Worm (Caenorhabditis elegans): ENCODE results near the gene C18H7.7.

C18H7.7 gene

ce11 chrIV:605431-605830 is 9.2 kb upstream of the C18H7.7 start:
- TF ChIP-seq tbx-37 (GFP tag; conservative IDR thresholded peaks at IDR 0.05) (no peak), pes-1 (GFP tag; IDR thresholded peaks at IDR 0.05) (peak; percentile 17; the same call in 1 of the 2 replicates)

DNA sequence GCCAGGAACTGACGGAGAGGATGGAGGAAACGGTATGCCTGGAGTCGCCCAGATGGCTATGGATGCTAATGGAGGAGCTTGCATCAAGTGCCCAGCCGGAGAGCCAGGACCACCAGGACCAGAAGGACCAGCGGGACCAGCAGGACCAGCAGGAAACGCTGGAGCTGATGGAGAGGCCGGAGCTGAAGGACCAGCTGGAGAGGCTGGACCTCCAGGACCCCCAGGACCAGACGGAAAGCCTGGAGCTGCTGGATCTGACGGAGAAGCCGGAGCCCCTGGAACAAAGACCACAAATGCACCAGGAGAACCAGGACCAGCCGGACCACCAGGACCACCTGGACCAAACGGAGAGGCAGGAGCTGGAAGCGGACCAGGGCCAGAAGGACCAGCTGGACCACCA is 8.6 kb upstream of the C18H7.7 start:
- TF ChIP-seq tbx-11 (GFP tag; IDR thresholded peaks at IDR 0.05), result no peak
- TF ChIP-seq ceh-36 (tag; optimal IDR thresholded peaks at IDR 0.05), result no peak
- no peak for TF ChIP-seq hmg-4 (GFP tag; optimal IDR thresholded peaks at IDR 0.05)
- no peak for TF ChIP-seq tra-4 (tag; optimal IDR thresholded peaks at IDR 0.05)
- TF ChIP-seq F13C5.2 (tag; optimal IDR thresholded peaks at IDR 0.05), result no peak
- no peak for TF ChIP-seq aly-1 (tag; optimal IDR thresholded peaks at IDR 0.05)
- no peak for TF ChIP-seq flt-1 (GFP tag; IDR thresholded peaks at IDR 0.05)
- no peak for TF ChIP-seq hmbx-1 (tag; optimal IDR thresholded peaks at IDR 0.05)
- TF ChIP-seq B0310.2 (tag; optimal IDR thresholded peaks at IDR 0.05), result no peak
- TF ChIP-seq pes-1 (GFP tag; IDR thresholded peaks at IDR 0.05), result no peak
- TF ChIP-seq tbx-37 (GFP tag; conservative IDR thresholded peaks at IDR 0.05), result no peak
- no peak for TF ChIP-seq scrt-1 (GFP tag; IDR thresholded peaks at IDR 0.05)
- TF ChIP-seq ama-1 (optimal IDR thresholded peaks at IDR 0.05), result no peak
- TF ChIP-seq ets-7 (tag; optimal IDR thresholded peaks at IDR 0.05), result no peak
- TF ChIP-seq hnd-1 (tag; optimal IDR thresholded peaks at IDR 0.05), result no peak
- no peak for TF ChIP-seq sea-1 (GFP tag; conservative IDR thresholded peaks at IDR 0.05)
- TF ChIP-seq ceh-13 (GFP tag; optimal IDR thresholded peaks at IDR 0.05), result no peak

DNA sequence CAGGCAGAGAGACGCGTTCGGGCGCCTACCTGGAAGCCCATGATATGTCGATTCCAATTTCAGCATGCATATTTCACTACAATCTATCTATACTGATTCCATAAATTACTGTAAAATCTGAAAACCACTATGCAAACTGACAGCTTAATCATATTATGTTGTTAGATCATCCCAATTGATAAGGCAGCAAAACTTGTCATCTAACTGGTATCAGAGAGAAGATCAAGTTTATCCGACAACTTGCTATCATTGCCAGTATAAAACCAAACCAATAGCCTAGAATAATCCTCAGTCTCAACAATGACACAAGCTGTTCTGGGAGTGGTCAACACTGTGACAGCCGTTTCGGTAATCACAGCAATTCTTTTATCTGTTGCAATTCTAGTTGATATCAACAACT is 8.0 kb upstream of the C18H7.7 start, which contains the start of gene col-102:
Gene col-102, plus strand, starts transcription at position 301 of the 400 bp plus-strand sequence.
- TF ChIP-seq B0310.2 (tag; optimal IDR thresholded peaks at IDR 0.05), result no peak
- no peak for TF ChIP-seq hmbx-1 (tag; optimal IDR thresholded peaks at IDR 0.05)
- no peak for TF ChIP-seq tra-4 (tag; optimal IDR thresholded peaks at IDR 0.05)
- no peak for TF ChIP-seq hmg-4 (GFP tag; optimal IDR thresholded peaks at IDR 0.05)
- TF ChIP-seq ceh-36 (tag; optimal IDR thresholded peaks at IDR 0.05), result no peak
- TF ChIP-seq ceh-13 (GFP tag; optimal IDR thresholded peaks at IDR 0.05), result no peak
- no peak for TF ChIP-seq sea-1 (GFP tag; conservative IDR thresholded peaks at IDR 0.05)
- TF ChIP-seq hnd-1 (tag; optimal IDR thresholded peaks at IDR 0.05), result no peak
- no peak for TF ChIP-seq aly-1 (tag; optimal IDR thresholded peaks at IDR 0.05)
- no peak for TF ChIP-seq ama-1 (optimal IDR thresholded peaks at IDR 0.05)
- no peak for TF ChIP-seq F13C5.2 (tag; optimal IDR thresholded peaks at IDR 0.05)
- no peak for TF ChIP-seq ets-7 (tag; optimal IDR thresholded peaks at IDR 0.05)
- no peak for TF ChIP-seq scrt-1 (GFP tag; IDR thresholded peaks at IDR 0.05)
- TF ChIP-seq flt-1 (GFP tag; IDR thresholded peaks at IDR 0.05), result no peak
- TF ChIP-seq pes-1 (GFP tag; IDR thresholded peaks at IDR 0.05), result no peak
- no peak for TF ChIP-seq tbx-11 (GFP tag; IDR thresholded peaks at IDR 0.05)
- TF ChIP-seq tbx-37 (GFP tag; conservative IDR thresholded peaks at IDR 0.05), result no peak

DNA sequence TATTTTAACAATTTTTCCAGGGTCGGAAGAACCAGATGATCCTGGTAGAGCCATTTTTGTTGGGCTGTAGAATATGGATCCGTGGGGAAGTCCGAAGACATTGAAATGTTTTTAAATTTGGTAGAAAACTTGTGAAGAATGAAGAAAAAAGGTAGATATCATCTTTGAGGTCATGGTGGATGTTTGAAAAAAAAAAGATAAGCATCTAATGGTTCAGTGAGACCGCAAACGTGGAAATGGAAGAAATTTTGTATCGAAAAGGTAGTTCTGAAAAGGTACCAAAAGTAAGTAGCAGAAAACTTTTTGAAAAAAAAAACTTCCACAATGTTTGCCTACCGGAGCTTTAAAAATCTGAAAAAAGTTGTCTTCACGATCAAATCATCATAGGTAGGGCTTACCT is 7.4 kb upstream of the C18H7.7 start, which contains the start of gene prmt-4:
Gene prmt-4, minus strand, starts transcription at position 101 of the 400 bp plus-strand sequence.
- TF ChIP-seq aly-1 (tag; optimal IDR thresholded peaks at IDR 0.05), result no peak
- TF ChIP-seq tbx-11 (GFP tag; IDR thresholded peaks at IDR 0.05), result no peak
- TF ChIP-seq ceh-36 (tag; optimal IDR thresholded peaks at IDR 0.05), result no peak
- no peak for TF ChIP-seq B0310.2 (tag; optimal IDR thresholded peaks at IDR 0.05)
- no peak for TF ChIP-seq pes-1 (GFP tag; IDR thresholded peaks at IDR 0.05)
- TF ChIP-seq ceh-13 (GFP tag; optimal IDR thresholded peaks at IDR 0.05), result no peak
- TF ChIP-seq F13C5.2 (tag; optimal IDR thresholded peaks at IDR 0.05), result no peak
- no peak for TF ChIP-seq flt-1 (GFP tag; IDR thresholded peaks at IDR 0.05)

- TF ChIP-seq aly-1 (tag; optimal IDR thresholded peaks at IDR 0.05) (no peak), tbx-37 (GFP tag; conservative IDR thresholded peaks at IDR 0.05) (no peak), flt-1 (GFP tag; IDR thresholded peaks at IDR 0.05) (no peak), hmbx-1 (tag; optimal IDR thresholded peaks at IDR 0.05) (no peak), ama-1 (optimal IDR thresholded peaks at IDR 0.05) (no peak), tra-4 (tag; optimal IDR thresholded peaks at IDR 0.05) (no peak), ceh-36 (tag; optimal IDR thresholded peaks at IDR 0.05) (no peak), scrt-1 (GFP tag; IDR thresholded peaks at IDR 0.05) (no peak), ets-7 (tag; optimal IDR thresholded peaks at IDR 0.05) (no peak), tbx-11 (GFP tag; IDR thresholded peaks at IDR 0.05) (no peak), F13C5.2 (tag; optimal IDR thresholded peaks at IDR 0.05) (no peak), B0310.2 (tag; optimal IDR thresholded peaks at IDR 0.05) (no peak), sea-1 (GFP tag; conservative IDR thresholded peaks at IDR 0.05) (no peak), hnd-1 (tag; optimal IDR thresholded peaks at IDR 0.05) (no peak), hmg-4 (GFP tag; optimal IDR thresholded peaks at IDR 0.05) (no peak), ceh-13 (GFP tag; optimal IDR thresholded peaks at IDR 0.05) (no peak), pes-1 (GFP tag; IDR thresholded peaks at IDR 0.05) (no peak)
These were observed 5.4 kb upstream of the C18H7.7 start, which contains the start of gene srt-59 for ce11 chrIV:601595-601994. Gene srt-59, minus strand, starts transcription at chrIV:601695.

DNA sequence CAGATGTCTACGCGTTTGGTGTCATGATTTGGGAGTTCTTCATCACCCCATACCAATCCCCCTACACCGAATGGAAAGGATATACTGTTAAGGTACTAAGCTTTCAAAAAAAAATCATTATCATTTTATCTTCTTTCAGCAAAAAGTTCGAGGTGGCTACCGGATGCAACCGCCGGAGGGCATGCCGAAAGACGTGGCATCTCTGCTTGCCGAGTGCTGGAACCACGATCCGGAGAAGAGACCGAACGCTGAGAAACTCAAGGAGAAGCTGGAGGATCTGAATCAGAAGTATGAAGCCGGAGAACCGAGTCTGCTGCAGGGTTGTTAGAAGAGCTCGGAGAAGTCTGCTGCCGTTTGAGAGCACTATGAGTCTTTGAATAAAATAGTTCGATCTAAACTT is 1.4 kb downstream of the C18H7.7 start:
- TF ChIP-seq ceh-36 (tag; optimal IDR thresholded peaks at IDR 0.05), result no peak

DNA sequence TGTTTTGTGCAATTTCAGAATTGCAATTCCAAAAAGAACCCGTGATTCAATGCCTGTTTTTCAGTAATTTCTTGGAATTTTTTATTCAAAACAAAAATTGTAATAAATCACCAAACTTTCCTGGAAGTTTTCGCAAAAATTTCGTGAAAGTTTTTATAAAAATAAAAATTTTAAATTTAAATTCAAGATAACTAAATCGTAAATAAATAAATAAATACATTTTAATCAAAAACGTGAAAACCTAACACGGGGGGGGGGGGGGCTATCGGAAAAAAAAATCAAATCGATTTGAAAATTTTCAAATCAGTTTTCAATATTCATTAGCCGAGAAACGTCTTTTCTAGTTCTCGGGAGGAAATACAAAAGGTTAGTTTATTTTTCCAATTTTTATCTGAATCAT is 3.2 kb downstream of the C18H7.7 start, which contains the start of gene C18H7.4:
Gene C18H7.4, plus strand, starts transcription at position 301 of the 400 bp plus-strand sequence.
- TF ChIP-seq ceh-36 (tag; optimal IDR thresholded peaks at IDR 0.05), result no peak
- no peak for TF ChIP-seq hmbx-1 (tag; optimal IDR thresholded peaks at IDR 0.05)
- no peak for TF ChIP-seq scrt-1 (GFP tag; IDR thresholded peaks at IDR 0.05)
- TF ChIP-seq tbx-11 (GFP tag; IDR thresholded peaks at IDR 0.05), result no peak
- no peak for TF ChIP-seq tbx-37 (GFP tag; conservative IDR thresholded peaks at IDR 0.05)
- TF ChIP-seq pes-1 (GFP tag; IDR thresholded peaks at IDR 0.05), result no peak
- no peak for TF ChIP-seq ama-1 (optimal IDR thresholded peaks at IDR 0.05)
- no peak for TF ChIP-seq hnd-1 (tag; optimal IDR thresholded peaks at IDR 0.05)
- no peak for TF ChIP-seq aly-1 (tag; optimal IDR thresholded peaks at IDR 0.05)
- no peak for TF ChIP-seq tra-4 (tag; optimal IDR thresholded peaks at IDR 0.05)
- no peak for TF ChIP-seq ceh-13 (GFP tag; optimal IDR thresholded peaks at IDR 0.05)
- no peak for TF ChIP-seq F13C5.2 (tag; optimal IDR thresholded peaks at IDR 0.05)
- TF ChIP-seq sea-1 (GFP tag; conservative IDR thresholded peaks at IDR 0.05), result no peak
- TF ChIP-seq flt-1 (GFP tag; IDR thresholded peaks at IDR 0.05), result no peak
- no peak for TF ChIP-seq hmg-4 (GFP tag; optimal IDR thresholded peaks at IDR 0.05)
- TF ChIP-seq B0310.2 (tag; optimal IDR thresholded peaks at IDR 0.05), result no peak
- TF ChIP-seq ets-7 (tag; optimal IDR thresholded peaks at IDR 0.05), result no peak

Data from whole organism, early embryonic.